Worm (Caenorhabditis elegans): ENCODE results near the gene Y59A8B.19.
"Not testable (repeated sequence)": the region's sequence is repeated elsewhere in the genome, so short reads cannot be mapped to it uniquely, and the experiment has no call there.

Gene Y59A8B.19

ce11 chrV:17982935-17983334 lies 24.1 kb upstream of the Y59A8B.19 start:
- TF ChIP-seq nhr-12 (tag; optimal IDR thresholded peaks at IDR 0.05) (no peak), nhr-23 (tag; optimal IDR thresholded peaks at IDR 0.05) (no peak), ceh-82 (tag; optimal IDR thresholded peaks at IDR 0.05) (no peak), mml-1 (tag; optimal IDR thresholded peaks at IDR 0.05) (no peak), ceh-16 (tag; optimal IDR thresholded peaks at IDR 0.05) (no peak), hmg-11 (tag; optimal IDR thresholded peaks at IDR 0.05) (no peak), R02D3.7 (tag; optimal IDR thresholded peaks at IDR 0.05) (no peak), aly-2 (tag; optimal IDR thresholded peaks at IDR 0.05) (no peak), fos-1 (tag; optimal IDR thresholded peaks at IDR 0.05) (no peak), ceh-9 (tag; optimal IDR thresholded peaks at IDR 0.05) (no peak), nhr-11 (tag; optimal IDR thresholded peaks at IDR 0.05) (no peak), pha-4 (tag; optimal IDR thresholded peaks at IDR 0.05) (no peak), eor-1 (tag; optimal IDR thresholded peaks at IDR 0.05) (no peak), elt-3 (tag; optimal IDR thresholded peaks at IDR 0.05) (no peak)

- TF ChIP-seq sea-2 (GFP tag; optimal IDR thresholded peaks at IDR 0.05) (no peak), aly-2 (tag; optimal IDR thresholded peaks at IDR 0.05) (no peak), nhr-67 (tag; optimal IDR thresholded peaks at IDR 0.05) (no peak), lsy-12 (tag; optimal IDR thresholded peaks at IDR 0.05) (no peak), pqm-1 (tag; optimal IDR thresholded peaks at IDR 0.05) (no peak), fkh-10 (GFP tag; optimal IDR thresholded peaks at IDR 0.05) (no peak), jun-1 (tag; optimal IDR thresholded peaks at IDR 0.05) (no peak), egl-27 (tag; optimal IDR thresholded peaks at IDR 0.05) (no peak), ceh-82 (tag; optimal IDR thresholded peaks at IDR 0.05) (no peak), fos-1 (tag; optimal IDR thresholded peaks at IDR 0.05) (no peak)
These were observed 21.1 kb upstream of the Y59A8B.19 start, which contains the start of gene Y59A8B.21 for ce11 chrV:17985960-17986359. Y59A8B.21 (plus strand) TSS chrV:17986260.

ce11 chrV:18001268-18001667 lies 5.8 kb upstream of the Y59A8B.19 start, which contains the start of gene lon-8:
lon-8 (minus strand) TSS chrV:18001368.
- TF ChIP-seq ztf-11 (tag; optimal IDR thresholded peaks at IDR 0.05) (no peak), pqm-1 (tag; optimal IDR thresholded peaks at IDR 0.05) (no peak), nhr-237 (tag; optimal IDR thresholded peaks at IDR 0.05) (no peak)

- TF ChIP-seq nhr-11 (tag; optimal IDR thresholded peaks at IDR 0.05) (no peak), ZK546.5 (tag; optimal IDR thresholded peaks at IDR 0.05) (no peak), elt-2 (tag; optimal IDR thresholded peaks at IDR 0.05) (no peak), nhr-25 (tag; optimal IDR thresholded peaks at IDR 0.05) (no peak), elt-3 (tag; optimal IDR thresholded peaks at IDR 0.05) (peak in 1 of 3 experiments; percentile 1), aly-2 (tag; optimal IDR thresholded peaks at IDR 0.05) (no peak), egl-5 (tag; optimal IDR thresholded peaks at IDR 0.05) (no peak), zag-1 (tag; optimal IDR thresholded peaks at IDR 0.05) (no peak), ceh-82 (tag; optimal IDR thresholded peaks at IDR 0.05) (no peak), sea-2 (GFP tag; optimal IDR thresholded peaks at IDR 0.05) (no peak), lin-39 (tag; optimal IDR thresholded peaks at IDR 0.05) (no peak), eor-1 (tag; optimal IDR thresholded peaks at IDR 0.05) (no peak), nhr-237 (tag; optimal IDR thresholded peaks at IDR 0.05) (no peak), snpc-4 (tag; optimal IDR thresholded peaks at IDR 0.05) (no peak), fkh-10 (GFP tag; optimal IDR thresholded peaks at IDR 0.05) (no peak), jun-1 (tag; optimal IDR thresholded peaks at IDR 0.05) (no peak), ceh-28 (tag; optimal IDR thresholded peaks at IDR 0.05) (no peak), nhr-23 (tag; optimal IDR thresholded peaks at IDR 0.05) (peak; percentile 1)
These were observed 3.2 kb upstream of the Y59A8B.19 start for ce11 chrV:18003876-18004275.

ce11 chrV:18008680-18009079 lies 1.6 kb downstream of the Y59A8B.19 start:
- TF ChIP-seq jun-1 (tag; optimal IDR thresholded peaks at IDR 0.05) (no peak), nhr-28 (tag; optimal IDR thresholded peaks at IDR 0.05) (no peak), ztf-11 (tag; optimal IDR thresholded peaks at IDR 0.05) (no peak), unc-39 (tag; optimal IDR thresholded peaks at IDR 0.05) (no peak), nhr-23 (tag; optimal IDR thresholded peaks at IDR 0.05) (no peak), nhr-25 (tag; optimal IDR thresholded peaks at IDR 0.05) (no peak), pqm-1 (tag; optimal IDR thresholded peaks at IDR 0.05) (no peak), eor-1 (tag; optimal IDR thresholded peaks at IDR 0.05) (no peak), elt-2 (tag; optimal IDR thresholded peaks at IDR 0.05) (no peak)

ce11 chrV:18010737-18011136 lies 3.7 kb downstream of the Y59A8B.19 start, which contains the start of gene Y59A8B.26:
Y59A8B.26 (minus strand) TSS chrV:18010837.
- TF ChIP-seq ceh-28, pqm-1, lin-39 (tag; optimal IDR thresholded peaks at IDR 0.05): not testable (repeated sequence)
